Fruit fly (Drosophila melanogaster): ENCODE measurements around the gene Cyp303a1.

DNA sequence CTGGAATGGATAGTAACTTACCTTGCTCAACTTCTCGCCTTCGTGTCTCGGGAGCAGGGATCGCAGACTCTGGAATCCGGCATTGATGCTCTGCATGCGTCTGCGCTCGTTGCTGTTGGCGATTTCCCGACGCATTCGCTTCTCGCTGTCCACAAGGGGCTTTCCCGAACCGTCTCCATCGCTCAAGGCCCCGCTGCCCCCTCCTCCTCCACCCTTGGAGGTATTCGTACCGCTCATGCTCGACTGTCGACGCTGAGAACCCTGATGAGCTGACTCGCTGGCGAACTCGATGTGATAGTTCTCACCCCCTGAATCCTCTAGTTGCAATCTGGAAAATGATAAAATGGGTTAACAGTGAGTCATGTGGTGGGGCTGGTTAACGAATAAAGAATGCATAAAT lies 15.1 kb upstream of the Cyp303a1 start:
- TF ChIP-seq fru (GFP tag; optimal IDR thresholded peaks at IDR 0.05) (no peak), Mio (GFP tag; optimal IDR thresholded peaks at IDR 0.05) (no peak), Hr83 (GFP tag; optimal IDR thresholded peaks at IDR 0.05; ENCODE audit: poor library complexity, severe bottlenecking) (no peak), Hr78 (GFP tag; optimal IDR thresholded peaks at IDR 0.05) (no peak), dsf (GFP tag; optimal IDR thresholded peaks at IDR 0.05; ENCODE audit: borderline replicate concordance) (no peak), dl (GFP tag; optimal IDR thresholded peaks at IDR 0.05; ENCODE audit: insufficient read depth in 1 of 2, partially characterized antibody in 2 of 2) (no peak), usp (GFP tag; optimal IDR thresholded peaks at IDR 0.05) (no peak), psq (GFP tag; optimal IDR thresholded peaks at IDR 0.05) (no peak), Dfd (GFP tag; optimal IDR thresholded peaks at IDR 0.05) (no peak)
